Fruit fly (Drosophila melanogaster): Measurements from ENCODE around the gene Cat.

DNA sequence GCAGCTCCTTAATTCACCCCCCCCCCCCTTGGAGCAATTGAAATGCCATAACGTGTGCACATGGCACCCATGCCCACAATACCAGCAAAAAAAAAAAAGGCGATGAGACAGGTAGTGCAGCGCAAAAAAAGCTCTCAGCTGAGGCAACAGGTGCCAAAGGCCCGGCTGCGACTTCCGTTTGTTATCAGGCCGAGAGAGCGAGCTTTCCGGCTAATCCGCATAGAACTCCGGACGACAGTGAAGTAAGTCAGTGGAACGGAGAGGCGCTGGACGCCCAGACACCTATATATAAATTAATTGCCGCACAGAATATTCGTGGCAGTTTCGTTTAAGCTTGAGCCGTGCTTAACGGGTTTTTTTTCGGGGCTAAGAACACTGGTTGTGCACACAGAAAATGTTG lies 40.9 kb downstream of the Cat start, which contains the start of gene CG6865:
- TF ChIP-seq EcR (GFP tag; optimal IDR thresholded peaks at IDR 0.05) (no peak), gl (tag; optimal IDR thresholded peaks at IDR 0.05) (no peak), CG8301 (tag; optimal IDR thresholded peaks at IDR 0.05) (no peak), CG9948 (tag; optimal IDR thresholded peaks at IDR 0.05) (no peak), CG34367 (tag; optimal IDR thresholded peaks at IDR 0.05) (no peak), fd96Ca (GFP tag; IDR thresholded peaks at IDR 0.05) (no peak)
